Fruit fly (Drosophila melanogaster): Measurements from ENCODE around the gene ttk.

The ttk gene

DNA sequence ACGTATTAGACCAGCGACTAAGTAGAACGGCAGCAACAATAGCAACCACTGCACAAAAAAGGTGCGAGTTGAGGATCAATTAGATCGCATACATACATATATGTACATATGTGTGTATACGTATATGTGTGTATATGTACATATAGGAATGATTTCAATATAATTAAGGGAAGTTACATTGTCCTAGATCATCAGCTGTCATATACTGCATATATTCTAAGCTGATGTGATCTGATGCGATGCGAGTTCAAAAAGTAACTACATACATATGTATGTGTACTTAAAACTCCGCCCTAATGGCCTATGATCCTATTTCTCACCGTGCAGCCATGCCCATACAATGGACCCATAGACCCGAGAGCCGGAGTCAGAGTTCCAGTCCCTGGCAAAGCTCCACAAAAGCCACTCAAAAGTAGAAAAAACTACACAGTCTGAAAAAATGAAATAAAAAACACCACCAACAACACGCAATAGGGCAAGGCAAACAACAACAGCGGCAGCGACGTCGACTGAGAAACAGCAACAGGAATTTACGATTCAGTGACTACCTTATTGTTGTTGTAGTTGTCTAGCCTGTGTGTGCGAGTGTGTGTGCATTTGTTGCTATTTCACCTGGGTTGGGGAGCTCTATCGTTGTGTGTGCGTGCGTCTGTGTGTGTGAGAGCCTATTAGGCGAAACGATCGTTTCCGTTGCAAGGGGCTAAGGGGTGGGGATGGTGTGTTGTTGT, 9.7 kb downstream of the ttk start (continued):
- TF ChIP-seq CG30020 (tag; optimal IDR thresholded peaks at IDR 0.05) (no peak), chinmo (GFP tag; IDR thresholded peaks at IDR 0.05; ENCODE audit: partially characterized antibody) (peak; percentile 63; the same call in 1 of the 4 replicates), lola (GFP tag; optimal IDR thresholded peaks at IDR 0.05) (peak in 1 of 3 experiments; percentile 5), CG18262 (tag; optimal IDR thresholded peaks at IDR 0.05) (peak; percentile 52), HLH3B (GFP tag; IDR thresholded peaks at IDR 0.05) (no peak), z (GFP tag; IDR thresholded peaks at IDR 0.05) (0 out of 3 replicates have a peak, but pooled peaks have one; percentile 32), CG10274 (GFP tag; optimal IDR thresholded peaks at IDR 0.05) (no peak), CG11723 (GFP tag; optimal IDR thresholded peaks at IDR 0.05) (peak; percentile 26), ATbp (GFP tag; optimal IDR thresholded peaks at IDR 0.05) (no peak), CG8944 (GFP tag; optimal IDR thresholded peaks at IDR 0.05) (no peak), ab (GFP tag; optimal IDR thresholded peaks at IDR 0.05) (no peak), CG12769 (tag; optimal IDR thresholded peaks at IDR 0.05) (no peak), tgo (GFP tag; IDR thresholded peaks at IDR 0.05) (no peak; the same call in 2 of the 3 replicates), CG14667 (GFP tag; IDR thresholded peaks at IDR 0.05) (no peak), tio (GFP tag; optimal IDR thresholded peaks at IDR 0.05) (no peak), CG32772 (GFP tag; IDR thresholded peaks at IDR 0.05) (no peak), CG16813 (GFP tag; IDR thresholded peaks at IDR 0.05; ENCODE audit: partially characterized antibody) (no peak), vfl (GFP tag; optimal IDR thresholded peaks at IDR 0.05) (no peak), CG12391 (tag; optimal IDR thresholded peaks at IDR 0.05) (peak; percentile 44), CG7357 (GFP tag; IDR thresholded peaks at IDR 0.05) (no peak), wdn (GFP tag; IDR thresholded peaks at IDR 0.05) (no peak), ranshi (GFP tag; IDR thresholded peaks at IDR 0.05) (no peak), CG30403 (GFP tag; optimal IDR thresholded peaks at IDR 0.05) (peak; percentile 45), CG11085 (GFP tag; IDR thresholded peaks at IDR 0.05) (no peak), HmgD (GFP tag; optimal IDR thresholded peaks at IDR 0.05) (no peak), zen (tag; optimal IDR thresholded peaks at IDR 0.05) (no peak), CG10147 (GFP tag; optimal IDR thresholded peaks at IDR 0.05) (no peak), Hmr (GFP tag; optimal IDR thresholded peaks at IDR 0.05) (peak; percentile 4), amos (GFP tag; IDR thresholded peaks at IDR 0.05; ENCODE audit: partially characterized antibody) (no peak), BtbVII (GFP tag; optimal IDR thresholded peaks at IDR 0.05) (no peak), CG3065 (GFP tag; optimal IDR thresholded peaks at IDR 0.05) (no peak), knrl (GFP tag; IDR thresholded peaks at IDR 0.05; ENCODE audit: partially characterized antibody) (no peak), jigr1 (GFP tag; IDR thresholded peaks at IDR 0.05) (no peak), dpn (GFP tag; optimal IDR thresholded peaks at IDR 0.05) (no peak), danr (GFP tag; IDR thresholded peaks at IDR 0.05) (no peak), gcm2 (GFP tag; optimal IDR thresholded peaks at IDR 0.05) (no peak), lbe (GFP tag; optimal IDR thresholded peaks at IDR 0.05) (no peak), TFAM (GFP tag; optimal IDR thresholded peaks at IDR 0.05) (no peak), tll (GFP tag; optimal IDR thresholded peaks at IDR 0.05) (no peak), repo (GFP tag; optimal IDR thresholded peaks at IDR 0.05) (no peak), CG18619 (GFP tag; optimal IDR thresholded peaks at IDR 0.05) (no peak), gem (tag; optimal IDR thresholded peaks at IDR 0.05) (peak; percentile 54), sug (tag; optimal IDR thresholded peaks at IDR 0.05) (no peak), MBD-R2 (GFP tag; IDR thresholded peaks at IDR 0.05) (no peak), luna (GFP tag; optimal IDR thresholded peaks at IDR 0.05) (no peak), CG13296 (GFP tag; optimal IDR thresholded peaks at IDR 0.05) (no peak), Meics (GFP tag; optimal IDR thresholded peaks at IDR 0.05) (peak; percentile 37), Atf3 (GFP tag; optimal IDR thresholded peaks at IDR 0.05) (no peak), so (GFP tag; IDR thresholded peaks at IDR 0.05) (no peak), NfI (GFP tag; optimal IDR thresholded peaks at IDR 0.05) (no peak)

Data from whole organism, embryonic.